Fruit fly (Drosophila melanogaster) whole organism, adult: ENCODE data around the gene Wdr82.
A peak's percentile ranks its signal among the peaks of the same experiment; 100 is the strongest.

Experiments
- CG11617 ChIP-seq: fragments of 200-800 bp; sonication (Bioruptor generic); optimal IDR thresholded peaks from 2 replicates; lab custom pipeline; 2017; ENCODE audit warnings: mild to moderate bottlenecking, missing biosample characterization, missing genetic modification reagents, missing genetic modification characterization
- CG12768 ChIP-seq: fragments of 200-800 bp; sonication (Bioruptor generic); optimal IDR thresholded peaks from 2 replicates; lab custom pipeline; 2017; ENCODE audit warnings: missing biosample characterization, missing genetic modification characterization, mild to moderate bottlenecking, moderate library complexity, missing genetic modification reagents
- CG14711 ChIP-seq: fragments of 200-800 bp; sonication (Bioruptor generic); optimal IDR thresholded peaks from 2 replicates; lab custom pipeline; 2018; ENCODE audit warnings: missing biosample characterization, mild to moderate bottlenecking, missing genetic modification characterization, moderate library complexity
- CG1620 ChIP-seq: fragments of 200-800 bp; sonication (Bioruptor generic); optimal IDR thresholded peaks from 2 replicates; lab custom pipeline; 2016; ENCODE audit warnings: missing biosample characterization, missing genetic modification characterization
- CG33017 ChIP-seq: fragments of 200-800 bp; sonication (Bioruptor generic); optimal IDR thresholded peaks from 2 replicates; lab custom pipeline; 2018; ENCODE audit warnings: missing biosample characterization, mild to moderate bottlenecking, missing genetic modification characterization, moderate library complexity
- CG5204 ChIP-seq: fragments of 200-800 bp; sonication (Bioruptor generic); optimal IDR thresholded peaks from 2 replicates; lab custom pipeline; 2016; ENCODE audit warnings: missing biosample characterization, missing genetic modification characterization
- CG7045 ChIP-seq: fragments of 200-800 bp; sonication (Bioruptor generic); optimal IDR thresholded peaks from 2 replicates; lab custom pipeline; 2017; ENCODE audit warnings: missing biosample characterization, mild to moderate bottlenecking, missing genetic modification characterization
- CG7101 ChIP-seq: fragments of 200-800 bp; sonication (Bioruptor generic); optimal IDR thresholded peaks from 2 replicates; lab custom pipeline; 2018; ENCODE audit warnings: missing biosample characterization, mild to moderate bottlenecking, missing genetic modification characterization, moderate library complexity
- Clk ChIP-seq: fragments of 200-800 bp; sonication (Bioruptor generic); optimal IDR thresholded peaks from 2 replicates; lab custom pipeline; 2017; ENCODE audit warnings: missing biosample characterization, missing genetic modification characterization
- Crg-1 ChIP-seq: fragments of 200-800 bp; sonication (Bioruptor generic); optimal IDR thresholded peaks from 2 replicates; lab custom pipeline; 2016; ENCODE audit warnings: missing biosample characterization, missing genetic modification characterization
- Hr96 ChIP-seq: fragments of 200-800 bp; sonication (Bioruptor generic); optimal IDR thresholded peaks from 2 replicates; lab custom pipeline; 2016; ENCODE audit warnings: missing biosample characterization, missing genetic modification characterization
- Mnt ChIP-seq: fragments of 200-800 bp; sonication (Bioruptor generic); optimal IDR thresholded peaks from 2 replicates; lab custom pipeline; 2016; ENCODE audit warnings: missing biosample characterization, mild to moderate bottlenecking, missing genetic modification characterization
- bab1 ChIP-seq: fragments of 200-800 bp; sonication (Bioruptor generic); optimal IDR thresholded peaks from 3 replicates; lab custom pipeline; 2019; ENCODE audit warnings: missing biosample characterization, mild to moderate bottlenecking, missing genetic modification characterization, moderate library complexity
- cic ChIP-seq: fragments of 200-800 bp; sonication (Bioruptor generic); optimal IDR thresholded peaks from 2 replicates; lab custom pipeline; 2017; ENCODE audit warnings: missing biosample characterization, mild to moderate bottlenecking, missing genetic modification characterization, moderate library complexity
- cnc ChIP-seq, 2 experiments: fragments of >200 bp; optimal IDR thresholded peaks; 2 replicates each; lab custom pipeline; 2017
- kay ChIP-seq: fragments of 200-800 bp; sonication (Bioruptor generic); peaks from one replicate; lab custom pipeline; 2016; ENCODE audit warnings: missing biosample characterization, missing genetic modification characterization, borderline replicate concordance
- ovo ChIP-seq: fragments of 200-800 bp; sonication (Bioruptor generic); optimal IDR thresholded peaks from 2 replicates; lab custom pipeline; 2016; ENCODE audit warnings: missing biosample characterization, missing genetic modification characterization
- pad ChIP-seq: fragments of 200-800 bp; sonication (Bioruptor generic); optimal IDR thresholded peaks from 3 replicates; lab custom pipeline; 2017; ENCODE audit warnings: missing biosample characterization, missing genetic modification characterization, mild to moderate bottlenecking, moderate library complexity, missing genetic modification reagents
- tj ChIP-seq: fragments of 200-800 bp; sonication (Bioruptor generic); optimal IDR thresholded peaks from 3 replicates; lab custom pipeline; 2017; ENCODE audit warnings: missing biosample characterization, mild to moderate bottlenecking, missing genetic modification characterization, moderate library complexity
- toe ChIP-seq: fragments of 200-800 bp; sonication (Bioruptor generic); optimal IDR thresholded peaks from 2 replicates; lab custom pipeline; 2016; ENCODE audit warnings: missing biosample characterization, missing genetic modification characterization

The Wdr82 gene

DNA sequence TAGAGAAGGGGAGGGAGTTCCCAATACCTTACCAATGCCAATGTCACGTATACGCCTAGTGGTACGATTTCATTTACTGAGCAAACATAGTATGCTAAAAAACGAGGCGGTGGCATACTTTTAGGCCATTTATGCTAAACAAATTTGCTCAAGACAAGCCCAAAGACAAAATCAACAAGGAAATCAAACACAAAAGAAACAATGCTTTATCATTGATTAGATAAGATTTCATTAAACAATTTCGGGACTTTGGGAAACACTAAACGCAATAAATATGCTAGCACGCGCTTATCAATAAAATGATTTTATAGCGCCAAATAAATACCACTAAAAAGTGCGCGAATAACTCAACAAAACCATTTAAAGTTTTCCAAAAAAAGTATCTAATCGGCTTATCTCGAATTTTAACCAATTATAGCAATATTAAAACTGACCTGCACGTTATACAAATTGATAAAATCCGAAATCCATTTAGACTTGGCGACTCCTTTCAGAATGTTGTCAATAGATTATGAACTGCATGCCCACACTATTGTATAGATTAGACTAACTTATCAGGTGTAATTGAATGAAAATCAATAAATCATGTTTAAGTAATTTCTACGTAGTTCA is 23.6 kb upstream of the Wdr82 start:
- TF ChIP-seq CG33017 (no peak), kay (peak; percentile 56), bab1 (GFP tag; lab: Kevin White, UChicago) (no peak), CG7101 (tag; lab: Kevin White, UChicago) (no peak), CG1620 (GFP tag; lab: Kevin White, UChicago) (no peak)

DNA sequence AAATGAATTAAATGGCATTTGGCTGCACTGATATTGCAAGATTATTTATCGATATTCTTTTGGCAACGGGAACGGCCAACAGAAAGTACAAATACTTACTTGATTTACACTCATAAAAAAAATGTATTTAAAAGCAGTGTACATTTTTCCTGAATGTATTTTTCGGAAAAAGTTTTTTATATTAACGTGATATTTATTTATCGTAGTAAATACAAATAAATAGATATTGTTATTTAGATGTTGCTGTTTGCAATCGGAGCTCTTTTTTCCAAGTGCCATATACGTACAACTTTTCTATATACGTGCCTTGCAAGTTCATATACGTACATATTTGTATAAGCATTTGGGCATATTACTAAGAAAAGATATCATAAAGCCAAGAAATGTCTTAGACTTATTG is 22.9 kb upstream of the Wdr82 start:
- no peak for TF ChIP-seq toe (GFP tag; lab: Kevin White, UChicago)
- TF ChIP-seq CG7045: no peak
- no peak for TF ChIP-seq cic
- TF ChIP-seq CG14711 (tag; lab: Kevin White, UChicago): no peak
- TF ChIP-seq Hr96 (GFP tag; lab: Kevin White, UChicago): no peak
- no peak for TF ChIP-seq kay

DNA sequence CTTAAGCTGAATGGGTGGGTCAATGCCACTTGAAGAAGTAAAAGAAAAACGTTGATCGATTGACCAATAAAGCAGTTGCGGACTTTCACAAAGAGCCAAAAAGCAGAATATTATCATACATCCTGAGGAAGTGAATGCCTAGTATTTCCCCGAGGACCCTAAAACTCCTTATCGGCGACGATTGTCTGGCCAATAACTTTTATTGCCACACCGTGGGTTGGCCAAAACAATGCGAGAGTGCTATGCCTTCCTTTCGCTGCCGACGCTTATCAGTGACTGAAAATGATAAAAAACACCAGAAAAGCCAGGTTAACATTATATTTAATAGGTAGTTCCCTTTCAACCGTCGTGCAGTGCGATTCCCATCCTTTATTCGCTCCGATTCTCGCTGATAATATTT is 22.4 kb upstream of the Wdr82 start, which contains the start of gene Mur29B:
Gene Mur29B (plus strand): TSS at position 324 of the 400 bp plus-strand sequence.
- TF ChIP-seq CG11617 (GFP tag; lab: Kevin White, UChicago) (no peak), CG12768 (GFP tag; lab: Kevin White, UChicago) (no peak), tj (no peak), kay (peak; percentile 65), CG5204 (GFP tag; lab: Kevin White, UChicago) (no peak), Crg-1 (GFP tag; lab: Kevin White, UChicago) (no peak), ovo (GFP tag; lab: Kevin White, UChicago) (no peak)

dm6 chr2L:8355419-8355818 is 18.8 kb upstream of the Wdr82 start:
- TF ChIP-seq kay: peak; percentile 38
- TF ChIP-seq Crg-1 (GFP tag; lab: Kevin White, UChicago): no peak

DNA sequence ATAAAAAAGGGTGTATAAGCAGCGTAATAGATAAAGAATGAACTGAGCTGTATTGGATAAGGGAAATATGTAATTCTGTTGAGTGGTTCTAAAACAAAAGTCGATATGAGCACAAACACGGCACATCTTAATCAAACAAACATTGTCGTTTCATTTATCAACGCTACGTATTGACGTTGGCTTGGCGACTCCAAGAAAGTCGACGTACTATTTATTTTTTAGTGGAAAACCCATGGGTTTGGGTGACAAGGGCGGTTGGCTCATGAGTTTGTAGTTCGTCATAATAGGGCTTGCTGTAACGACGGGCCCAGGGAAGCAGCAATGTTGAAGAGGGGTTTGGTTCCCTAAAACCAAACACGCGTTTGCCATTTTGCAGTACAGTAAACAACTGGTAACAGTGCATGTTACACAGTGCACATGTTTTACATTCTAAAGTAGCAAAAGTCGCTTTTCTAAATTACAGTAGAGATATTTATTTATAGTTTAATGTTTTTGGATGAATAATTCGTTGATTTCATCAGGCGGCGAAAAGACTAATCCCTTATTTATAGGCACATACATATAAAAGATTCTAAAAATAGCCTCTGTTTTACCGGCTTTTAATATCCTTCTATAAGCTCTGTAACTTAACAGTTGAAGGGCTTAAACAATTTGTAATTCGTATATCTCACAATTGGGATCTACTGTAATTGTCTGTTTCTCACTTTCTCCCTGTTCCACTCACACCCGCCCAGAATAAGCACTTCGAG is 12.9 kb upstream of the Wdr82 start:
- TF ChIP-seq CG5204 (GFP tag; lab: Kevin White, UChicago) (peak; percentile 49), kay (no peak), cnc (optimal IDR thresholded peaks at IDR 0.05; lab: Kevin White, UChicago) (no peak), ovo (GFP tag; lab: Kevin White, UChicago) (peak; percentile 9), Crg-1 (GFP tag; lab: Kevin White, UChicago) (peak; percentile 54), CG7101 (tag; lab: Kevin White, UChicago) (peak; percentile 64), tj (peak; percentile 34), CG12768 (GFP tag; lab: Kevin White, UChicago) (peak; percentile 12), CG33017 (peak; percentile 34), toe (GFP tag; lab: Kevin White, UChicago) (peak; percentile 40), CG1620 (GFP tag; lab: Kevin White, UChicago) (no peak), CG7045 (peak; percentile 21), Mnt (GFP tag; lab: Kevin White, UChicago) (peak; percentile 67), Clk (GFP tag; lab: Kevin White, UChicago) (no peak), bab1 (GFP tag; lab: Kevin White, UChicago) (peak; percentile 87), pad (GFP tag; lab: Kevin White, UChicago) (peak; percentile 75), CG14711 (tag; lab: Kevin White, UChicago) (peak; percentile 9), Hr96 (GFP tag; lab: Kevin White, UChicago) (peak; percentile 3), CG11617 (GFP tag; lab: Kevin White, UChicago) (peak; percentile 68), cic (peak; percentile 9)

dm6 chr2L:8362273-8362954 is 11.8 kb upstream of the Wdr82 start, which contains the start of gene CG7627:
Gene CG7627 (minus strand): TSS chr2L:8362469.
- TF ChIP-seq CG11617 (GFP tag; lab: Kevin White, UChicago): peak; percentile 81
- peak; percentile 54 for TF ChIP-seq pad (GFP tag; lab: Kevin White, UChicago)
- TF ChIP-seq CG5204 (GFP tag; lab: Kevin White, UChicago): peak; percentile 65
- peak; percentile 54 for TF ChIP-seq Clk (GFP tag; lab: Kevin White, UChicago)
- peak; percentile 73 for TF ChIP-seq CG12768 (GFP tag; lab: Kevin White, UChicago)
- TF ChIP-seq kay: peak; percentile 72
- TF ChIP-seq CG14711 (tag; lab: Kevin White, UChicago): peak; percentile 60
- TF ChIP-seq CG7045: peak; percentile 69
- peak; percentile 39 for TF ChIP-seq CG33017
- TF ChIP-seq cic: peak; percentile 76
- TF ChIP-seq toe (GFP tag; lab: Kevin White, UChicago): peak; percentile 69
- TF ChIP-seq tj: no peak
- peak; percentile 79 for TF ChIP-seq CG7101 (tag; lab: Kevin White, UChicago)
- TF ChIP-seq ovo (GFP tag; lab: Kevin White, UChicago): peak; percentile 24
- peak; percentile 82 for TF ChIP-seq Mnt (GFP tag; lab: Kevin White, UChicago)
- TF ChIP-seq bab1 (GFP tag; lab: Kevin White, UChicago): peak; percentile 66
- TF ChIP-seq cnc (optimal IDR thresholded peaks at IDR 0.05; lab: Kevin White, UChicago): no peak
- peak; percentile 64 for TF ChIP-seq CG1620 (GFP tag; lab: Kevin White, UChicago)
- TF ChIP-seq Crg-1 (GFP tag; lab: Kevin White, UChicago): peak; percentile 62
- peak; percentile 85 for TF ChIP-seq Hr96 (GFP tag; lab: Kevin White, UChicago)
